Fruit fly (Drosophila melanogaster): Measurements from ENCODE around the gene Samuel.

Gene Samuel

DNA sequence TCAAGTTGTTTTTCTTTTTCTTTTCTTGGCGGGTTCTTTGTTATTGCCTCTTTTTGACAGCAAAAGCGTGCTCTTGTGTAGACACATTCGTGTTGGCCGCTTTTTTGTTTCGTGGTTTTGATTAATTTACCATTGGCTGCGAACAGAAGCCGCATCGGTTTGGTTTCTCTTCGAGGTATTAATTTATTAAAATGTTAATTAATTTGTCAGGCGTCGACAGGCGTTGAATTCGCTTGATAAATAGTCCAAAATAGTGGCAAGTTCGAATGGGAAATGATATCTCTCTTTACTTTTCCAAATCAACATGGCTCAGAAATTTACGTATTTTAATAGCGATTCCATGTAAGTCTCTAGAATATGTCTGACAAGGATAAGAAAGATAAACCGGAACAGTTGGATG, 32.3 kb downstream of the Samuel start, which contains the start of gene CG18666:
Gene CG18666, plus strand, starts transcription at position 301 of the 400 bp plus-strand sequence.
- TF ChIP-seq yki (optimal IDR thresholded peaks at IDR 0.05): no peak
- no peak for TF ChIP-seq z (GFP tag; IDR thresholded peaks at IDR 0.05)
- TF ChIP-seq CG17802 (tag; optimal IDR thresholded peaks at IDR 0.05): no peak
- TF ChIP-seq ssp (GFP tag; IDR thresholded peaks at IDR 0.05): no peak
- TF ChIP-seq slbo (GFP tag; IDR thresholded peaks at IDR 0.05): no peak
- no peak for TF ChIP-seq HLHmδ (GFP tag; optimal IDR thresholded peaks at IDR 0.05)
- no peak for TF ChIP-seq CG9437 (GFP tag; optimal IDR thresholded peaks at IDR 0.05)
- TF ChIP-seq Fer1 (GFP tag; optimal IDR thresholded peaks at IDR 0.05): no peak
- TF ChIP-seq CG7928 (GFP tag; optimal IDR thresholded peaks at IDR 0.05): no peak
- no peak for TF ChIP-seq CG11696 (GFP tag; IDR thresholded peaks at IDR 0.05)
- TF ChIP-seq CG10959 (GFP tag; IDR thresholded peaks at IDR 0.05): no peak
- no peak for TF ChIP-seq Asciz (GFP tag; optimal IDR thresholded peaks at IDR 0.05)

DNA sequence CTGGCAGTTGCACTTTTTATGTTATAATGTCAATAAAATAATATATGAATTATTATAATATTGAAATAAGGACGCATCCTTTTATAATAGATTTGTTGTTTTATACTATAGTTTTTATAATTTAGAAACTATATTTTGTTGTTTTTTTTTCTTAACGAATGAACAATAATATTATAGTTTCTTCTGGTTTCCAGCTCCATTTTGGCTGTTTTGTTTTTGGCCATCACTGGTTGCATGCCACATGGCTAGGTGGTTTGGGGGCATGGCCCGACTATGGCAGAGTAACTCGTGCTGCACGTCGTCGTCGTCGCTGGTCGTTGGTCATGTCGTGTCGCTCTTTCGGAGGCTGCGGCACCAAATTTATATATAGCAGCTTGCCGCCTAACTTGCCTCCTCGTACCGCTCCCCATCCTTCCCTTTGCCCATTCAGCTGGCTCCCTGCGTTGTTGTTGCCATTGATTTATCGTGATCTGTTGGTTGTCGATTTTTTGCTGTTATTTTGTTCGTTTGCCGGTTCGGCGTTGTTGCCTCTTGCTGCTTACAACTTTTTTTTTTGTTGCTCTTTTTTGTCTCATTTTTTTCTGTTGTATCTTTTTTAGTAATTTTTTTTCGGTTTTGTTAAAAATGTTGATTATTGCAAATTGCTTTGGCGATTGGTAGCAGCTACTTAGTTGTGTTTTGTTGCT, 34.4 kb downstream of the Samuel start:
- TF ChIP-seq Deaf1 (tag; optimal IDR thresholded peaks at IDR 0.05) (peak; percentile 47), Ets65A (GFP tag) (peak; percentile 26), crol (GFP tag; IDR thresholded peaks at IDR 0.05) (peak; percentile 57), nom (GFP tag; optimal IDR thresholded peaks at IDR 0.05) (peak; percentile 50), Sry-β (GFP tag; optimal IDR thresholded peaks at IDR 0.05) (peak; percentile 60), CG34422 (GFP tag; IDR thresholded peaks at IDR 0.05) (no peak), Drgx (GFP tag; IDR thresholded peaks at IDR 0.05) (peak; percentile 45; the same call in 1 of the 2 replicates), Atf-2 (GFP tag; optimal IDR thresholded peaks at IDR 0.05) (no peak)

DNA sequence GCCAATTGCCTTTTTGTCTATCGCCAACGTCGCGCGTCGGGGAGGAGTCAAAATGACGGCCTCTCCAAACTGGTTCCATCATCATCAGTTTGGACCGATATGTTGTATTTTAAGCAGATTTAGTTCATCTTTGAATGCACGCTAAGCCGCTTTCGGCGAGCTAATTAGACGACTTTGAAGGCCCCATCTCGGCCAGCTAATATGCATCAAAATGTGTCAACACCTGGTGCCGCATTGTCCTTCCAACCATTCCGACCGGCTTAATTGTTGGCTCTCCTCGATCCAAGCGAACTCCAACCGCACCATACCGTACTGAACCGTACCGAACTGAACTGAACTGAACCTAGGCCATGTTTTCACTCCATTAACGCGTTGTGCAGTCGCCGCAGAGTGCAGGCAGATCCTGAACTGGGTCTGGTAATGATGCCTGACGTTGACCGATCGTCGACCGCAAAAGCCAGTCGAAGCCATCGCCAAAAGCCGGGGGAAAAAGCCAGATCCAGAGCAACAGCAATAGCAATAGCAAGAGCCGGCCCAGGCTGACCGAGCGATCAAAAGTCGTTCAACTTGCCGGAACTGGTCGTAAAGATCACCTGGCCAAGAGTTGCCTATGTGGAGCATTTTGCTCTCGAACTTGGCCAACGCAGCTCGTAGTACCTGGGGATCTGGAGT, 38.8 kb downstream of the Samuel start:
- TF ChIP-seq sisA (GFP tag; IDR thresholded peaks at IDR 0.05): no peak
- TF ChIP-seq zf30C (GFP tag; optimal IDR thresholded peaks at IDR 0.05): no peak
- no peak for TF ChIP-seq CG11247 (GFP tag; IDR thresholded peaks at IDR 0.05)
- no peak for TF ChIP-seq HmgD (GFP tag; optimal IDR thresholded peaks at IDR 0.05)
- no peak for TF ChIP-seq CG16863 (GFP tag; optimal IDR thresholded peaks at IDR 0.05)
- TF ChIP-seq oc (tag; optimal IDR thresholded peaks at IDR 0.05): peak; percentile 51
- no peak for TF ChIP-seq fd96Cb (tag; optimal IDR thresholded peaks at IDR 0.05)
- no peak for TF ChIP-seq lilli (GFP tag; optimal IDR thresholded peaks at IDR 0.05)
- peak; percentile 75 for TF ChIP-seq CG5180 (GFP tag; optimal IDR thresholded peaks at IDR 0.05)
- TF ChIP-seq CG7745 (tag; optimal IDR thresholded peaks at IDR 0.05): no peak

DNA sequence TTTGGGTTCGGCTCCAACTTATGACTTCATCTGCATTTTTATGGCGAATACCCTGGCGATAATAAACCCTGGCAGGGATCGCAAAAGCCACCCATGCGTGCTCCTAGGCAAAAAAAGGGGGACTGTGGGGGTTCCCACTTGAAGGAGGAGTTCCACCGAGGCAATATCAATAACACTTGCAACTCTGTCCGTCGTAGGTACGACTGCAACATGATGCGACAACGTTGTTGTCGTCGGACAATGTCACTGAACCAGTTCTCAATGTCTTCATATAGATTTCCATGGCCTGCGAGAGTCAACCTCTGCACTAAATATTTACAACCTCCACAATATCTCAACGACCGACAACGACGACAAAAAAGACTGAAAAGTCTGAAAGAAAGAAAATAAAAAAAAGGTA, 39.6 kb downstream of the Samuel start:
- TF ChIP-seq pita (GFP tag; optimal IDR thresholded peaks at IDR 0.05) (no peak), nom (GFP tag; optimal IDR thresholded peaks at IDR 0.05) (peak; percentile 26), CG9876 (GFP tag; optimal IDR thresholded peaks at IDR 0.05) (no peak), bsh (GFP tag; optimal IDR thresholded peaks at IDR 0.05) (peak in 1 of 2 experiments; percentile 28), Asciz (GFP tag; optimal IDR thresholded peaks at IDR 0.05) (no peak), pfk (GFP tag; optimal IDR thresholded peaks at IDR 0.05) (no peak), CkIIα-i1 (GFP tag; IDR thresholded peaks at IDR 0.05) (no peak), kni (GFP tag; optimal IDR thresholded peaks at IDR 0.05) (no peak), fd3F (GFP tag; optimal IDR thresholded peaks at IDR 0.05) (no peak), gcm2 (GFP tag; optimal IDR thresholded peaks at IDR 0.05) (no peak), gsb (GFP tag; IDR thresholded peaks at IDR 0.05) (no peak)

Measured in whole organism, embryonic.